4 fruit fly cellular contexts compared by ENCODE assay signal in genomic region chr2L:16486001-16486793, dm6.
TF ChIP-seq lines count a peak whose summit lies in the region.

No protein-coding gene starts in this region.

TF ChIP-seq in whole organism, embryonic, 481 proteins besides CTCF, POLR2A, EP300 and RAD21 (continued from another document and continues in another):
- TF ChIP-seq CG2116 (GFP tag; optimal IDR thresholded peaks at IDR 0.05; lab: Kevin White, UChicago): peak; percentile 18
- TF ChIP-seq exex (tag; optimal IDR thresholded peaks at IDR 0.05; lab: Kevin White, UChicago): no peak
- peak; percentile 33 for TF ChIP-seq CG9609 (GFP tag; optimal IDR thresholded peaks at IDR 0.05; lab: Kevin White, UChicago)
- no peak for TF ChIP-seq org-1 (GFP tag; optimal IDR thresholded peaks at IDR 0.05; lab: Kevin White, UChicago)
- no peak for TF ChIP-seq NFAT (GFP tag; IDR thresholded peaks at IDR 0.05; lab: Robert Waterston, UW)
- TF ChIP-seq CG4404 (GFP tag; IDR thresholded peaks at IDR 0.05; lab: Robert Waterston, UW): no peak
- no peak for TF ChIP-seq CG17186 (GFP tag; optimal IDR thresholded peaks at IDR 0.05; lab: Kevin White, UChicago)
- no peak for TF ChIP-seq CG11696 (GFP tag; IDR thresholded peaks at IDR 0.05; lab: Robert Waterston, UW)
- peak; percentile 38 for TF ChIP-seq CG18764 (GFP tag; optimal IDR thresholded peaks at IDR 0.05; lab: Kevin White, UChicago)
- TF ChIP-seq CG33557 (GFP tag; optimal IDR thresholded peaks at IDR 0.05; lab: Kevin White, UChicago): peak; percentile 12
- TF ChIP-seq salm (tag; optimal IDR thresholded peaks at IDR 0.05; lab: Kevin White, UChicago): no peak
- peak; percentile 11 for TF ChIP-seq stwl (tag; optimal IDR thresholded peaks at IDR 0.05; lab: Kevin White, UChicago)
- TF ChIP-seq CG17568 (GFP tag; optimal IDR thresholded peaks at IDR 0.05; lab: Kevin White, UChicago): peak; percentile 23
- no peak for TF ChIP-seq CG3281 (GFP tag; optimal IDR thresholded peaks at IDR 0.05; lab: Kevin White, UChicago)
- no peak for TF ChIP-seq Atf3 (GFP tag; optimal IDR thresholded peaks at IDR 0.05; lab: Kevin White, UChicago)
- no peak for TF ChIP-seq Sin3A (optimal IDR thresholded peaks at IDR 0.05; lab: Kevin White, UChicago)
- TF ChIP-seq CG9876 (GFP tag; optimal IDR thresholded peaks at IDR 0.05; lab: Kevin White, UChicago): peak; percentile 8
- TF ChIP-seq CG3838 (GFP tag; optimal IDR thresholded peaks at IDR 0.05; lab: Kevin White, UChicago): no peak
- no peak for TF ChIP-seq run (tag; optimal IDR thresholded peaks at IDR 0.05; lab: Kevin White, UChicago)
- TF ChIP-seq CG6765 (GFP tag; optimal IDR thresholded peaks at IDR 0.05; lab: Kevin White, UChicago): no peak
- no peak for TF ChIP-seq lmd (GFP tag; IDR thresholded peaks at IDR 0.05; lab: Robert Waterston, UW)
- TF ChIP-seq kay (GFP tag; optimal IDR thresholded peaks at IDR 0.05; lab: Kevin White, UChicago): peak; percentile 34
- TF ChIP-seq CG5245 (GFP tag; optimal IDR thresholded peaks at IDR 0.05; lab: Kevin White, UChicago): no peak
- TF ChIP-seq CG12236 (GFP tag; optimal IDR thresholded peaks at IDR 0.05; lab: Kevin White, UChicago): peak; percentile 42
- TF ChIP-seq Dip3 (GFP tag; optimal IDR thresholded peaks at IDR 0.05; lab: Kevin White, UChicago): peak; percentile 22
- no peak for TF ChIP-seq ab (GFP tag; optimal IDR thresholded peaks at IDR 0.05; lab: Kevin White, UChicago)
- peak; percentile 17 for TF ChIP-seq CG17359 (tag; optimal IDR thresholded peaks at IDR 0.05; lab: Kevin White, UChicago)
- no peak for TF ChIP-seq CG15073 (GFP tag; optimal IDR thresholded peaks at IDR 0.05; lab: Kevin White, UChicago)
- peak; percentile 15 for TF ChIP-seq CG14965 (GFP tag; optimal IDR thresholded peaks at IDR 0.05; lab: Kevin White, UChicago; ENCODE audit: borderline replicate concordance)
- peak in 1 of 2 experiments; percentile 18 for TF ChIP-seq bsh (GFP tag; optimal IDR thresholded peaks at IDR 0.05; lab: Kevin White, UChicago)
- no peak for TF ChIP-seq ham (GFP tag; IDR thresholded peaks at IDR 0.05; lab: Robert Waterston, UW)
- TF ChIP-seq CG18599 (GFP tag; optimal IDR thresholded peaks at IDR 0.05; lab: Kevin White, UChicago): peak; percentile 40
- peak; percentile 31 for TF ChIP-seq Hmr (GFP tag; optimal IDR thresholded peaks at IDR 0.05; lab: Kevin White, UChicago)
- TF ChIP-seq ewg (GFP tag; optimal IDR thresholded peaks at IDR 0.05; lab: Kevin White, UChicago): peak; percentile 53

TF ChIP-seq in whole organism, prepupa, 60 proteins besides CTCF, POLR2A, EP300 and RAD21 (continued from another document and continues in another):
- TF ChIP-seq CG6854 (GFP tag; optimal IDR thresholded peaks at IDR 0.05; lab: Kevin White, UChicago) (no peak), Ets21C (GFP tag; optimal IDR thresholded peaks at IDR 0.05; lab: Kevin White, UChicago) (no peak), CG8632 (GFP tag; optimal IDR thresholded peaks at IDR 0.05; lab: Kevin White, UChicago) (peak; percentile 50), CG6276 (GFP tag; optimal IDR thresholded peaks at IDR 0.05; lab: Kevin White, UChicago) (no peak), Smox (GFP tag; optimal IDR thresholded peaks at IDR 0.05; lab: Kevin White, UChicago) (peak; percentile 29), ss (GFP tag; optimal IDR thresholded peaks at IDR 0.05; lab: Kevin White, UChicago) (peak; percentile 35 to 72), fkh (GFP tag; optimal IDR thresholded peaks at IDR 0.05; lab: Kevin White, UChicago) (peak; percentile 99), CG8119 (GFP tag; IDR thresholded peaks at IDR 0.05; lab: Robert Waterston, UW) (no peak), CG6792 (GFP tag; optimal IDR thresholded peaks at IDR 0.05; lab: Kevin White, UChicago) (no peak), Hr39 (GFP tag; optimal IDR thresholded peaks at IDR 0.05; lab: Kevin White, UChicago) (peak; percentile 24), CG10631 (GFP tag; optimal IDR thresholded peaks at IDR 0.05; lab: Kevin White, UChicago) (peak; percentile 39), CG32006 (GFP tag; optimal IDR thresholded peaks at IDR 0.05; lab: Kevin White, UChicago) (peak; percentile 39), Ets96B (tag; optimal IDR thresholded peaks at IDR 0.05; lab: Kevin White, UChicago) (peak; percentile 36), Hr4 (GFP tag; optimal IDR thresholded peaks at IDR 0.05; lab: Kevin White, UChicago) (no peak), Sox15 (GFP tag; optimal IDR thresholded peaks at IDR 0.05; lab: Kevin White, UChicago) (no peak), vri (GFP tag; optimal IDR thresholded peaks at IDR 0.05; lab: Kevin White, UChicago) (peak; percentile 30), CG7368 (GFP tag; optimal IDR thresholded peaks at IDR 0.05; lab: Kevin White, UChicago) (peak; percentile 14), CG11762 (GFP tag; optimal IDR thresholded peaks at IDR 0.05; lab: Kevin White, UChicago; ENCODE audit: insufficient read depth) (no peak), CG6163 (GFP tag; IDR thresholded peaks at IDR 0.05; lab: Robert Waterston, UW) (peak; percentile 45; the same call in 2 of the 3 replicates), CG34406 (GFP tag; optimal IDR thresholded peaks at IDR 0.05; lab: Kevin White, UChicago) (peak; percentile 10), topi (GFP tag; optimal IDR thresholded peaks at IDR 0.05; lab: Kevin White, UChicago) (peak; percentile 20), CG31627 (GFP tag; optimal IDR thresholded peaks at IDR 0.05; lab: Kevin White, UChicago) (peak; percentile 34), Blimp-1 (GFP tag; optimal IDR thresholded peaks at IDR 0.05; lab: Kevin White, UChicago) (peak; percentile 49), Sox102F (GFP tag; optimal IDR thresholded peaks at IDR 0.05; lab: Kevin White, UChicago) (peak; percentile 28), Met (GFP tag; optimal IDR thresholded peaks at IDR 0.05; lab: Kevin White, UChicago) (peak; percentile 23), spab (GFP tag; optimal IDR thresholded peaks at IDR 0.05; lab: Kevin White, UChicago) (peak; percentile 17), CG4318 (GFP tag; optimal IDR thresholded peaks at IDR 0.05; lab: Kevin White, UChicago) (no peak), svp (GFP tag; lab: Kevin White, UChicago) (peak; percentile 74), CG3919 (GFP tag; optimal IDR thresholded peaks at IDR 0.05; lab: Kevin White, UChicago) (peak; percentile 35), CG10669 (GFP tag; optimal IDR thresholded peaks at IDR 0.05; lab: Kevin White, UChicago) (peak; percentile 45), Eip78C (GFP tag; lab: Kevin White, UChicago) (peak; percentile 70), CG6808 (GFP tag; optimal IDR thresholded peaks at IDR 0.05; lab: Kevin White, UChicago) (peak; percentile 34), acj6 (GFP tag; optimal IDR thresholded peaks at IDR 0.05; lab: Kevin White, UChicago) (peak; percentile 23), Sox14 (GFP tag; optimal IDR thresholded peaks at IDR 0.05; lab: Kevin White, UChicago) (peak; percentile 56), CG11294 (GFP tag; IDR thresholded peaks at IDR 0.05; lab: Robert Waterston, UW) (no peak)

TF ChIP-seq in whole organism, pupa, 21 proteins besides CTCF, POLR2A, EP300 and RAD21 (continued from another document):
- no peak for TF ChIP-seq CG17806 (tag; optimal IDR thresholded peaks at IDR 0.05; lab: Kevin White, UChicago)

TF ChIP-seq in whole organism, wandering third instar larva, 38 proteins besides CTCF, POLR2A, EP300 and RAD21 (continued from another document):
- TF ChIP-seq GATAd (GFP tag; optimal IDR thresholded peaks at IDR 0.05; lab: Kevin White, UChicago): peak; percentile 29
- TF ChIP-seq Hr83 (GFP tag; optimal IDR thresholded peaks at IDR 0.05; lab: Kevin White, UChicago; ENCODE audit: poor library complexity, severe bottlenecking): peak; percentile 98
- peak; percentile 65 for TF ChIP-seq dmrt93B (GFP tag; optimal IDR thresholded peaks at IDR 0.05; lab: Kevin White, UChicago)
- peak; percentile 39 for TF ChIP-seq Vsx2 (GFP tag; optimal IDR thresholded peaks at IDR 0.05; lab: Kevin White, UChicago; ENCODE audit: partially characterized antibody)
- no peak for TF ChIP-seq lola (GFP tag; optimal IDR thresholded peaks at IDR 0.05; lab: Kevin White, UChicago)
- TF ChIP-seq pan (optimal IDR thresholded peaks at IDR 0.05; lab: Kevin White, UChicago): no peak
- TF ChIP-seq psq (GFP tag; optimal IDR thresholded peaks at IDR 0.05; lab: Kevin White, UChicago): peak; percentile 69
- TF ChIP-seq foxo (GFP tag; optimal IDR thresholded peaks at IDR 0.05; lab: Kevin White, UChicago): peak in 1 of 2 experiments; percentile 54
- peak; percentile 53 for TF ChIP-seq OdsH (GFP tag; optimal IDR thresholded peaks at IDR 0.05; lab: Kevin White, UChicago)
- peak; percentile 77 for TF ChIP-seq Hnf4 (GFP tag; optimal IDR thresholded peaks at IDR 0.05; lab: Kevin White, UChicago)
- TF ChIP-seq Rel (GFP tag; optimal IDR thresholded peaks at IDR 0.05; lab: Kevin White, UChicago): no peak
- peak; percentile 17 for TF ChIP-seq Rel (tag; optimal IDR thresholded peaks at IDR 0.05; lab: Kevin White, UChicago)
- TF ChIP-seq jim (GFP tag; optimal IDR thresholded peaks at IDR 0.05; lab: Kevin White, UChicago): peak; percentile 94
- TF ChIP-seq dsf (GFP tag; optimal IDR thresholded peaks at IDR 0.05; lab: Kevin White, UChicago; ENCODE audit: borderline replicate concordance): peak; percentile 33
- peak; percentile 75 for TF ChIP-seq Jra (GFP tag; optimal IDR thresholded peaks at IDR 0.05; lab: Kevin White, UChicago)
- TF ChIP-seq Dfd (GFP tag; optimal IDR thresholded peaks at IDR 0.05; lab: Kevin White, UChicago): no peak
- peak; percentile 43 for TF ChIP-seq Mio (GFP tag; optimal IDR thresholded peaks at IDR 0.05; lab: Kevin White, UChicago)
